Worm (Caenorhabditis elegans) whole organism, L1 larva: ENCODE measurements around the gene miz-1.

Source experiments
- C34B4.2 ChIP-seq: sonication (generic microtip); optimal IDR thresholded peaks from 2 replicates; lab custom pipeline; 2017; ENCODE audit warnings: mild to moderate bottlenecking, missing genetic modification characterization, missing compliant biosample characterization
- egl-27 ChIP-seq, 2 experiments: fragments of 150-350 bp in 1 of 2; sonication (generic microtip); optimal IDR thresholded peaks; 3 replicates each; lab custom pipeline; 2017 to 2018; ENCODE audit warnings: missing biosample characterization in 2 of 2, missing genetic modification characterization in 2 of 2, missing genetic modification reagents in 2 of 2
- elt-2 ChIP-seq: sonication (generic microtip); optimal IDR thresholded peaks from 2 replicates; lab custom pipeline; 2016; ENCODE audit warnings: missing genetic modification characterization, mild to moderate bottlenecking, inconsistent platforms, missing compliant biosample characterization, missing genetic modification reagents
- elt-3 ChIP-seq, 6 experiments: fragments of 150-350 bp in 1 of 6; sonication (generic microtip); optimal IDR thresholded peaks; 2 replicates each; lab custom pipeline; 2017 to 2018; ENCODE audit warnings: missing biosample characterization in 6 of 6, missing genetic modification characterization in 6 of 6, inconsistent platforms in 1 of 6
- lin-15B ChIP-seq: fragments of 150-350 bp; sonication (generic microtip); optimal IDR thresholded peaks from 3 replicates; lab custom pipeline; 2014; ENCODE audit warnings: missing biosample characterization, missing genetic modification characterization
- nhr-11 ChIP-seq: fragments of 150-350 bp; optimal IDR thresholded peaks from 2 replicates; lab custom pipeline; 2014; ENCODE audit warnings: missing biosample characterization, missing genetic modification characterization
- nhr-28 ChIP-seq: fragments of 150-350 bp; optimal IDR thresholded peaks from 2 replicates; lab custom pipeline; 2014; ENCODE audit warnings: missing biosample characterization, missing genetic modification characterization
- pqm-1 ChIP-seq: sonication (generic microtip); optimal IDR thresholded peaks from 3 replicates; lab custom pipeline; 2017; ENCODE audit warnings: missing biosample characterization, missing genetic modification characterization
- snpc-4 ChIP-seq: fragments of 150-350 bp; optimal IDR thresholded peaks from 2 replicates; lab custom pipeline; 2014; ENCODE audit warnings: missing biosample characterization, missing genetic modification characterization

- TF ChIP-seq egl-27 (tag; optimal IDR thresholded peaks at IDR 0.05; lab: Kevin White, UChicago), result no peak
- no peak for TF ChIP-seq snpc-4
- no peak for TF ChIP-seq elt-3 (tag; optimal IDR thresholded peaks at IDR 0.05; lab: Kevin White, UChicago)
- TF ChIP-seq elt-2 (tag; lab: Kevin White, UChicago), result no peak
- no peak for TF ChIP-seq lin-15B
- no peak for TF ChIP-seq C34B4.2 (tag; lab: Kevin White, UChicago)
- no peak for TF ChIP-seq pqm-1 (tag; lab: Kevin White, UChicago)
- TF ChIP-seq nhr-11 (tag; lab: Kevin White, UChicago), result no peak
- no peak for TF ChIP-seq nhr-28 (tag; lab: Kevin White, UChicago)
Measured at ce11 chrIV:10864031-10864430, 51.8 kb downstream of the miz-1 start, which contains the start of gene nish-1.
